Worm (Caenorhabditis elegans) whole organism, L2 larva: Measurements from ENCODE around the gene C45G9.15.

Source experiments
- R02D3.7 ChIP-seq: fragments of 150-350 bp; optimal IDR thresholded peaks from 2 replicates; lab custom pipeline; 2014; ENCODE audit warnings: missing biosample characterization, missing genetic modification characterization
- ama-1 ChIP-seq: fragments of 150-350 bp; optimal IDR thresholded peaks from 2 replicates; lab custom pipeline; 2018; ENCODE audit warnings: inconsistent platforms
- blmp-1 ChIP-seq: sonication (generic microtip); optimal IDR thresholded peaks from 2 replicates; lab custom pipeline; 2017; ENCODE audit warnings: missing genetic modification characterization, mild to moderate bottlenecking, missing compliant biosample characterization, antibody characterized with exemption, moderate library complexity; ENCODE audit not compliant: insufficient read depth
- ceh-16 ChIP-seq: fragments of 150-350 bp; optimal IDR thresholded peaks from 2 replicates; lab custom pipeline; 2014; ENCODE audit warnings: missing biosample characterization, missing genetic modification characterization
- elt-3 ChIP-seq: sonication (generic microtip); optimal IDR thresholded peaks from 2 replicates; lab custom pipeline; 2017; ENCODE audit warnings: missing biosample characterization, missing genetic modification characterization
- lin-11 ChIP-seq: fragments of 150-350 bp; sonication (generic microtip); optimal IDR thresholded peaks from 2 replicates; lab custom pipeline; 2014; ENCODE audit warnings: missing biosample characterization, missing genetic modification characterization, inconsistent platforms, mixed read lengths
- lin-13 ChIP-seq: fragments of 150-350 bp; optimal IDR thresholded peaks from 2 replicates; lab custom pipeline; 2014; ENCODE audit warnings: missing biosample characterization, missing genetic modification reagents, missing genetic modification characterization
- nhr-11 ChIP-seq: fragments of 150-350 bp; optimal IDR thresholded peaks from 2 replicates; lab custom pipeline; 2014; ENCODE audit warnings: missing biosample characterization, missing genetic modification characterization
- nhr-23 ChIP-seq: fragments of 150-350 bp; optimal IDR thresholded peaks from 2 replicates; lab custom pipeline; 2014; ENCODE audit warnings: missing biosample characterization, missing genetic modification reagents, missing genetic modification characterization
- nhr-237 ChIP-seq: fragments of 150-350 bp; optimal IDR thresholded peaks from 2 replicates; lab custom pipeline; 2014; ENCODE audit warnings: missing biosample characterization, missing genetic modification characterization
- unc-62 ChIP-seq: fragments of 150-350 bp; optimal IDR thresholded peaks from 2 replicates; lab custom pipeline; 2014; ENCODE audit warnings: missing biosample characterization, missing genetic modification reagents, missing genetic modification characterization

ce11 chrIII:5044709-5045108 lies 7.1 kb downstream of the C45G9.15 start, which contains the start of gene C45G9.14:
- TF ChIP-seq elt-3 (tag; lab: Kevin White, UChicago): no peak
- no peak for TF ChIP-seq ceh-16
- no peak for TF ChIP-seq blmp-1 (tag; lab: Kevin White, UChicago)
- TF ChIP-seq nhr-23 (tag; lab: Kevin White, UChicago): no peak
- TF ChIP-seq nhr-237 (tag; lab: Kevin White, UChicago): no peak
- TF ChIP-seq unc-62 (GFP tag; lab: Kevin White, UChicago): no peak
- TF ChIP-seq lin-11 (tag; lab: Kevin White, UChicago): no peak
- TF ChIP-seq lin-13 (GFP tag; lab: Kevin White, UChicago): no peak
- no peak for TF ChIP-seq R02D3.7 (tag; lab: Kevin White, UChicago)
- no peak for TF ChIP-seq ama-1 (lab: Kevin White, UChicago)
- no peak for TF ChIP-seq nhr-11 (tag; lab: Kevin White, UChicago)
